Worm (Caenorhabditis elegans): ENCODE measurements around the gene T24A6.20.

DNA sequence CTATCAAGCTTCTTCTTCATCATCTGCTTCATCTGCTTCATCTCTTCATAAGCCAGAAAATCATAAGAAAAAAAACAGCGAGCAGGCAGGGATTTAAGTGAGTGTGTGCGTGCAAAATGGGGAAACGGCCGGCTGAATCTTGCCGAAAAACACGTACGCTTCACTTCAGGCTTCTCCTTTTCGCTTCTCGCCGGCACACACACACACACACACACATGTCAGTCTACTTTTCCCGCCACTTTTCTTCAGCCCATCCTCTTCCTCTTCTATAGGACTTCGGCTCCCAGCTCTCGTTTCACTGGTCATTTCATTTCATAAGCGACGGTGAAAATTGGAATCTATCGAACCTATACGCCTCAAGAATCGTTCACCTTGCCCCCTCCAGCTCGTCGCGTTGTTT, 26.3 kb downstream of the T24A6.20 start:
- TF ChIP-seq efl-1 (optimal IDR thresholded peaks at IDR 0.05) = no peak
- peak in 1 of 2 experiments; percentile 88 for TF ChIP-seq efl-1 (GFP tag; optimal IDR thresholded peaks at IDR 0.05 in 1 of 2)
- TF ChIP-seq lin-13 (GFP tag; optimal IDR thresholded peaks at IDR 0.05) = no peak
- TF ChIP-seq ztf-4 (tag; optimal IDR thresholded peaks at IDR 0.05) = no peak
- no peak for TF ChIP-seq aha-1 (tag; optimal IDR thresholded peaks at IDR 0.05)
- TF ChIP-seq lin-39 (tag; optimal IDR thresholded peaks at IDR 0.05) = no peak
- TF ChIP-seq jun-1 (tag; optimal IDR thresholded peaks at IDR 0.05) = no peak
- TF ChIP-seq elt-3 (tag; optimal IDR thresholded peaks at IDR 0.05) = no peak
- TF ChIP-seq unc-86 (tag; optimal IDR thresholded peaks at IDR 0.05) = no peak
- no peak for TF ChIP-seq lin-35 (GFP tag; optimal IDR thresholded peaks at IDR 0.05)
- TF ChIP-seq dpl-1 (GFP tag; optimal IDR thresholded peaks at IDR 0.05) = peak in 1 of 3 experiments; percentile 11
- no peak for TF ChIP-seq lsy-2 (tag; optimal IDR thresholded peaks at IDR 0.05)
- TF ChIP-seq nhr-84 (tag; optimal IDR thresholded peaks at IDR 0.05) = no peak
- TF ChIP-seq unc-62 (GFP tag; optimal IDR thresholded peaks at IDR 0.05) = no peak

Measured in whole organism, L1 larva.